Fruit fly (Drosophila melanogaster): ENCODE measurements around the gene strat.

strat gene

dm6 chr2L:8274958-8275584 lies 45.1 kb upstream of the strat start (continued):
- TF ChIP-seq CG17359 (tag; optimal IDR thresholded peaks at IDR 0.05) (peak; percentile 73), CG8290 (GFP tag; optimal IDR thresholded peaks at IDR 0.05) (peak; percentile 21), CG8290 (tag; optimal IDR thresholded peaks at IDR 0.05) (no peak), CG12236 (GFP tag; optimal IDR thresholded peaks at IDR 0.05) (no peak), CG7357 (GFP tag; IDR thresholded peaks at IDR 0.05) (no peak), Ravus (GFP tag; IDR thresholded peaks at IDR 0.05) (no peak), CG4424 (GFP tag; optimal IDR thresholded peaks at IDR 0.05) (peak; percentile 70), h (optimal IDR thresholded peaks at IDR 0.05) (no peak), CG2120 (GFP tag; optimal IDR thresholded peaks at IDR 0.05) (peak; percentile 1), Doc3 (GFP tag; IDR thresholded peaks at IDR 0.05; ENCODE audit: partially characterized antibody) (no peak), CG43689 (GFP tag; IDR thresholded peaks at IDR 0.05) (no peak), MTF-1 (GFP tag; optimal IDR thresholded peaks at IDR 0.05; ENCODE audit: borderline replicate concordance) (peak; percentile 27), crp (GFP tag; optimal IDR thresholded peaks at IDR 0.05) (no peak), CG42726 (GFP tag; IDR thresholded peaks at IDR 0.05; ENCODE audit: partially characterized antibody) (no peak), run (tag; optimal IDR thresholded peaks at IDR 0.05) (no peak), Asciz (GFP tag; optimal IDR thresholded peaks at IDR 0.05) (peak; percentile 51), CG8281 (tag; optimal IDR thresholded peaks at IDR 0.05) (peak; percentile 13), Ada2b (GFP tag; IDR thresholded peaks at IDR 0.05) (peak; percentile 67), aop (GFP tag; IDR thresholded peaks at IDR 0.05) (no peak), tio (GFP tag; optimal IDR thresholded peaks at IDR 0.05) (peak; percentile 65), klu (GFP tag; IDR thresholded peaks at IDR 0.05) (no peak), CG6765 (GFP tag; optimal IDR thresholded peaks at IDR 0.05) (no peak), CG13424 (tag; optimal IDR thresholded peaks at IDR 0.05) (peak; percentile 64), CG17829 (tag; optimal IDR thresholded peaks at IDR 0.05) (peak; percentile 86), trh (GFP tag; optimal IDR thresholded peaks at IDR 0.05) (no peak), tx (GFP tag; optimal IDR thresholded peaks at IDR 0.05) (no peak), bowl (GFP tag; IDR thresholded peaks at IDR 0.05) (no peak), CG11456 (GFP tag; IDR thresholded peaks at IDR 0.05) (no peak), hb (GFP tag; IDR thresholded peaks at IDR 0.05; ENCODE audit: partially characterized antibody) (no peak), MESR4 (GFP tag; optimal IDR thresholded peaks at IDR 0.05) (no peak), CG7928 (GFP tag; optimal IDR thresholded peaks at IDR 0.05) (no peak), CG7839 (tag; optimal IDR thresholded peaks at IDR 0.05) (peak; percentile 78), ftz-f1 (GFP tag; optimal IDR thresholded peaks at IDR 0.05) (no peak), eve (GFP tag; optimal IDR thresholded peaks at IDR 0.05) (peak in 1 of 2 experiments; percentile 64), Eip74EF (GFP tag; optimal IDR thresholded peaks at IDR 0.05) (peak in 1 of 2 experiments; percentile 56), p53 (GFP tag; optimal IDR thresholded peaks at IDR 0.05) (no peak), Xrp1 (GFP tag; IDR thresholded peaks at IDR 0.05) (peak; percentile 88), dati (GFP tag; IDR thresholded peaks at IDR 0.05) (no peak), H2.0 (GFP tag; IDR thresholded peaks at IDR 0.05) (peak; percentile 56), Oaz (GFP tag; IDR thresholded peaks at IDR 0.05) (0 out of 2 replicates have a peak, but pooled peaks have one; percentile 24), chn (GFP tag; optimal IDR thresholded peaks at IDR 0.05) (peak; percentile 45), CG31224 (GFP tag; IDR thresholded peaks at IDR 0.05) (no peak), oc (tag; optimal IDR thresholded peaks at IDR 0.05) (peak; percentile 38), fd96Cb (tag; optimal IDR thresholded peaks at IDR 0.05) (peak; percentile 63), CG4854 (GFP tag; optimal IDR thresholded peaks at IDR 0.05) (no peak), CG1602 (GFP tag; optimal IDR thresholded peaks at IDR 0.05) (peak; percentile 55), CG17912 (GFP tag; optimal IDR thresholded peaks at IDR 0.05) (no peak), ap (GFP tag; IDR thresholded peaks at IDR 0.05) (no peak), CG10979 (tag; optimal IDR thresholded peaks at IDR 0.05) (peak; percentile 85), Mad (GFP tag; optimal IDR thresholded peaks at IDR 0.05) (peak; percentile 1), CG3407 (GFP tag; optimal IDR thresholded peaks at IDR 0.05) (peak; percentile 45)

Measured in whole organism, embryonic.